Worm (Caenorhabditis elegans): ENCODE results near the gene F44E5.4.

F44E5.4 gene

DNA sequence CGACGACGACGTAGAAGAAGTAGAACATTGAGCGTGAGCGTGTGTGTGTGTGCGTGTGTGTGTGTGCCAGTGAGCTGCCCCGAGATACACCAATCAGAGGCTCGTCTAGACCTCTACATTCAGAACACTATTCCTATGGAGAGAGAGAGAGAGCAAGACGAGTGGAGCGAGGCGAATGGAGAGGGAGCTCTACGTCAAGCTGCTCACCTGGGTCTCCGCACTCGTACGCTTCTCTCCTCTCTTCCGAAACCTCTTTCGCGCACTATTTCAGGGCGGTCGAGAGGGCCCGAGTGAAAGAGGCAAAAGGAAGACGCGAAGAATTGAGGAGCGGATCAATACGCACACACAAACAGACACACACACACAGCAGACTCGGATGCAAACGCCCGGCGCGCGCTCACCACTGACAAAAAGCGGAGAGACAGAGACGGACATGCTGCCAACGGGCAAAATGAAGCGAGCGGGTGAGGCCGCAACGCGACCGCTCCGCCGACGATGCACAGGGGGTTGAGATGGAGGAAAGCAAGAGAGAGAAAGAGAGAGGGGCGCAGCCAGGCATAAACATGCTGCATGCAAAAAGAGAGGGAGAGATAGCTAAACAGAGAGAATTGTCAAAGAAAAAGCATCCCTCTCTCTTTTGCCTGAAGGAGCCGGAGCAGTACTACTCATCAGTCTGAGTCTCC lies 9.5 kb downstream of the F44E5.4 start:
- peak; percentile 80 for TF ChIP-seq unc-55 (GFP tag; optimal IDR thresholded peaks at IDR 0.05)
- TF ChIP-seq F13H6.1 (tag; optimal IDR thresholded peaks at IDR 0.05) = peak; percentile 96
- TF ChIP-seq ama-1 (optimal IDR thresholded peaks at IDR 0.05) = no peak
- TF ChIP-seq ZK546.5 (tag; optimal IDR thresholded peaks at IDR 0.05) = peak; percentile 7
- peak; percentile 68 for TF ChIP-seq C34F6.9 (tag; optimal IDR thresholded peaks at IDR 0.05)
- TF ChIP-seq gmeb-1 (tag; optimal IDR thresholded peaks at IDR 0.05) = peak; percentile 45
- TF ChIP-seq ztf-1 (GFP tag; conservative IDR thresholded peaks at IDR 0.05) = no peak
- no peak for TF ChIP-seq blmp-1 (tag; optimal IDR thresholded peaks at IDR 0.05; ENCODE audit: insufficient read depth)
- TF ChIP-seq sma-3 (GFP tag; optimal IDR thresholded peaks at IDR 0.05) = peak; percentile 65
- peak; percentile 73 for TF ChIP-seq lin-39 (tag; optimal IDR thresholded peaks at IDR 0.05)
- TF ChIP-seq nhr-25 (tag; optimal IDR thresholded peaks at IDR 0.05) = peak; percentile 65
- TF ChIP-seq lsy-2 (tag; optimal IDR thresholded peaks at IDR 0.05) = peak; percentile 40 to 75
- no peak for TF ChIP-seq elt-3 (tag; optimal IDR thresholded peaks at IDR 0.05)
- TF ChIP-seq zag-1 (tag; optimal IDR thresholded peaks at IDR 0.05) = peak; percentile 81
- peak; percentile 6 for TF ChIP-seq ztf-11 (tag; optimal IDR thresholded peaks at IDR 0.05)
- TF ChIP-seq nhr-11 (tag; optimal IDR thresholded peaks at IDR 0.05) = no peak
- no peak for TF ChIP-seq nhr-12 (tag; optimal IDR thresholded peaks at IDR 0.05)
- peak; percentile 80 for TF ChIP-seq crh-2 (tag; optimal IDR thresholded peaks at IDR 0.05)
- peak; percentile 65 for TF ChIP-seq sma-9 (GFP tag; optimal IDR thresholded peaks at IDR 0.05)
- no peak for TF ChIP-seq sma-9 (tag; optimal IDR thresholded peaks at IDR 0.05)
- peak; percentile 19 for TF ChIP-seq nhr-77 (tag; optimal IDR thresholded peaks at IDR 0.05)
- no peak for TF ChIP-seq nhr-23 (tag; optimal IDR thresholded peaks at IDR 0.05)
- TF ChIP-seq peb-1 (tag; optimal IDR thresholded peaks at IDR 0.05) = no peak
- TF ChIP-seq mab-5 (tag; optimal IDR thresholded peaks at IDR 0.05) = peak; percentile 71
- TF ChIP-seq sem-4 (tag; optimal IDR thresholded peaks at IDR 0.05) = peak; percentile 4
- TF ChIP-seq lin-13 (GFP tag; optimal IDR thresholded peaks at IDR 0.05) = peak; percentile 37
- TF ChIP-seq dmd-4 (tag; optimal IDR thresholded peaks at IDR 0.05) = no peak
- TF ChIP-seq ceh-82 (tag; optimal IDR thresholded peaks at IDR 0.05) = peak; percentile 81
- peak; percentile 48 for TF ChIP-seq fos-1 (tag; optimal IDR thresholded peaks at IDR 0.05)
- TF ChIP-seq aly-2 (tag; optimal IDR thresholded peaks at IDR 0.05) = no peak
- peak; percentile 64 for TF ChIP-seq nhr-6 (tag; optimal IDR thresholded peaks at IDR 0.05)
- TF ChIP-seq Y55F3AM.14 (GFP tag; optimal IDR thresholded peaks at IDR 0.05) = peak; percentile 44
- peak; percentile 57 for TF ChIP-seq ztf-4 (tag; optimal IDR thresholded peaks at IDR 0.05)
- TF ChIP-seq egl-27 (tag; optimal IDR thresholded peaks at IDR 0.05) = peak; percentile 51
- no peak for TF ChIP-seq R02D3.7 (tag; optimal IDR thresholded peaks at IDR 0.05)
- TF ChIP-seq mdl-1 (tag; optimal IDR thresholded peaks at IDR 0.05) = peak; percentile 68 to 69
- TF ChIP-seq ceh-16 (tag; optimal IDR thresholded peaks at IDR 0.05) = peak; percentile 53
- peak; percentile 85 for TF ChIP-seq nhr-129 (tag; optimal IDR thresholded peaks at IDR 0.05)
- TF ChIP-seq lin-11 (tag; optimal IDR thresholded peaks at IDR 0.05) = no peak

DNA sequence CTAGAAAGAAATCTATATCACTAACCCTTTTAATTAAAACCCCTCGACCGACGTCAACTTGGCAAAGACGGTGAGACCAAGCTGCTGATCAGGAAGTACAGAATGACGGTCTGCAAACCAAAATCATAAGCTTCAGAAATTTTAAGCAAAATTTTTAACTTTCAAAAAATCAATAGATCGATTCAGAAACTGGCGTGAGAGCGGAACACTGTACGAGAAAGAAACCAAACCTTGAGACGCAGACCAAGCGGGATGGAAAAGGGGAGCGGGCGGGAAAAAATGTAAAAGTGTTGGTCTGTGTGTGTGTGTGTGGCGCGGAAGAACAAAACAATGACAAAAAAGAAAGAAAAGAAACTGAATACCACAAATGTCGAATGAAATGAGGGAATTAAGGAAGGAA lies 10.6 kb downstream of the F44E5.4 start, which contains the start of the genes F44E5.17 and gpb-1:
Gene F44E5.17, minus strand, starts transcription at position 101 of the 400 bp plus-strand sequence.
Gene gpb-1, minus strand, starts transcription at position 118 of the 400 bp plus-strand sequence.
- TF ChIP-seq R02D3.7 (tag; optimal IDR thresholded peaks at IDR 0.05) (no peak), unc-55 (GFP tag; optimal IDR thresholded peaks at IDR 0.05) (no peak), crh-2 (tag; optimal IDR thresholded peaks at IDR 0.05) (no peak), lin-39 (tag; optimal IDR thresholded peaks at IDR 0.05) (no peak), elt-1 (tag; optimal IDR thresholded peaks at IDR 0.05) (no peak), peb-1 (tag; optimal IDR thresholded peaks at IDR 0.05) (no peak), C34F6.9 (tag; optimal IDR thresholded peaks at IDR 0.05) (no peak), mab-5 (tag; optimal IDR thresholded peaks at IDR 0.05) (no peak), skn-1 (tag; optimal IDR thresholded peaks at IDR 0.05) (no peak)

DNA sequence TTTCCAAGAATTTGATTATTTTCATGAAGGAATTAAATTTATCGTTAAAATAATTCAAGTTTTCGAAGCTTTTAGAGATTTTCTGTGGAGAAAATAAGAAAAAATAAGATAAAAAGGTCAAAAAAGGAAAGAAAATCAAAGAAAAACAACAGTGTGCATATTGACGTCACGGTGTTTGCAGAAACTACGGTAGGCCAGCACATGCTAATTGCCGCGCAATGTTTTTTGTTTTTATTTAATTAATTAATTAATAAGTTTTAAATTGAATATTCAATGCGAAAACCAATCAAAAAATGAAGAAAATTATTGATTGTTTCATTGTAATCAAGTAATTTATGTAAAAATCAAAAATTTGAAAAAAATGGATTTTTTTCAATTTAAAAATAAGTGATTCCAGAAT lies 11.2 kb downstream of the F44E5.4 start:
- TF ChIP-seq lsy-2 (tag; optimal IDR thresholded peaks at IDR 0.05) (peak; percentile 29 to 92), sma-3 (GFP tag; optimal IDR thresholded peaks at IDR 0.05) (no peak), zag-1 (tag; optimal IDR thresholded peaks at IDR 0.05) (no peak), F13H6.1 (tag; optimal IDR thresholded peaks at IDR 0.05) (no peak), unc-55 (GFP tag; optimal IDR thresholded peaks at IDR 0.05) (peak; percentile 33), mdl-1 (tag; optimal IDR thresholded peaks at IDR 0.05) (no peak), lin-13 (GFP tag; optimal IDR thresholded peaks at IDR 0.05) (peak; percentile 8), Y55F3AM.14 (GFP tag; optimal IDR thresholded peaks at IDR 0.05) (no peak), nhr-23 (tag; optimal IDR thresholded peaks at IDR 0.05) (no peak)
